Worm (Caenorhabditis elegans): ENCODE measurements around the gene cyp-13A8.

ce11 chrII:9841985-9842505 lies 34.7 kb upstream of the cyp-13A8 start, which contains the start of gene rnh-1.2:
- TF ChIP-seq che-1 (tag; optimal IDR thresholded peaks at IDR 0.05) (no peak), C08G9.2 (tag; optimal IDR thresholded peaks at IDR 0.05) (no peak), F13H6.1 (tag; optimal IDR thresholded peaks at IDR 0.05) (no peak), ceh-6 (GFP tag; optimal IDR thresholded peaks at IDR 0.05) (no peak), nhr-11 (tag; optimal IDR thresholded peaks at IDR 0.05) (no peak), lin-11 (tag; optimal IDR thresholded peaks at IDR 0.05) (no peak)
